Worm (Caenorhabditis elegans) whole organism, young adult: ENCODE results near the gene ZK180.7.

ENCODE experiments used
- ZK185.1 ChIP-seq: sonication (generic microtip); optimal IDR thresholded peaks from 2 replicates; lab custom pipeline; 2016; ENCODE audit warnings: mild to moderate bottlenecking, missing genetic modification characterization, missing compliant biosample characterization; ENCODE audit not compliant: poor library complexity, severe bottlenecking
- ama-1 ChIP-seq, 3 experiments: fragments of 150-350 bp in 1 of 3; sonication (generic microtip) in 2 of 3; optimal IDR thresholded peaks; 2 replicates each; lab custom pipeline; 2014 to 2018; ENCODE audit warnings: missing biosample characterization in 2 of 3, missing genetic modification characterization in 2 of 3, missing genetic modification reagents in 2 of 3
- dpff-1 ChIP-seq: sonication (generic microtip); optimal IDR thresholded peaks from 2 replicates; lab custom pipeline; 2017; ENCODE audit warnings: mild to moderate bottlenecking, missing genetic modification characterization, missing compliant biosample characterization
- fkh-3 ChIP-seq: sonication (generic microtip); optimal IDR thresholded peaks from 2 replicates; lab custom pipeline; 2016; ENCODE audit warnings: mild to moderate bottlenecking, missing genetic modification characterization, missing compliant biosample characterization
- lag-1 ChIP-seq: fragments of 200-800 bp; sonication (Bioruptor generic); IDR thresholded peaks from 2 replicates; pipeline ENCODE4 v1.3.6; 2022; ENCODE audit warnings: missing genetic modification reagents, missing genetic modification characterization, missing compliant biosample characterization
- madf-3 ChIP-seq: fragments of 200-800 bp; sonication (Bioruptor generic); IDR thresholded peaks from 2 replicates; pipeline ENCODE4 v1.3.6; 2022; ENCODE audit warnings: missing genetic modification reagents, missing genetic modification characterization, missing compliant biosample characterization
- mcd-1 ChIP-seq: fragments of 200-800 bp; sonication (Bioruptor generic); IDR thresholded peaks from 2 replicates; pipeline ENCODE4 v1.3.6; 2022; ENCODE audit warnings: missing genetic modification reagents, missing genetic modification characterization, missing compliant biosample characterization
- pha-4 ChIP-seq: fragments of 150-350 bp; sonication (generic microtip); optimal IDR thresholded peaks from 2 replicates; lab custom pipeline; 2014; ENCODE audit warnings: missing biosample characterization, missing genetic modification reagents, missing genetic modification characterization
- rec-8 ChIP-seq, 2 experiments: sonication (generic microtip); optimal IDR thresholded peaks; 2 replicates each; lab custom pipeline; 2016; ENCODE audit warnings: mild to moderate bottlenecking in 2 of 2, missing genetic modification characterization in 2 of 2, missing genetic modification reagents in 2 of 2, missing genotype in 2 of 2, missing biosample characterization in 1 of 2, missing compliant biosample characterization in 1 of 2, moderate library complexity in 1 of 2
- snpc-4 ChIP-seq, 5 experiments: fragments of 150-350 bp in 1 of 5; sonication (generic microtip) in 4 of 5; optimal IDR thresholded peaks; 2 replicates each; lab custom pipeline; 2014 to 2018; ENCODE audit warnings: missing genetic modification characterization in 5 of 5, missing biosample characterization in 3 of 5, antibody characterized with exemption in 2 of 5, mild to moderate bottlenecking in 2 of 5, missing compliant biosample characterization in 2 of 5, missing genotype in 2 of 5, moderate library complexity in 2 of 5, missing genetic modification reagents in 1 of 5
- tbp1 ChIP-seq: fragments of 200-800 bp; sonication (Bioruptor generic); optimal IDR thresholded peaks from 2 replicates; lab custom pipeline; 2018; ENCODE audit warnings: mild to moderate bottlenecking, missing genetic modification characterization, missing compliant biosample characterization
- ztf-3 ChIP-seq: fragments of 200-800 bp; sonication (Bioruptor generic); optimal IDR thresholded peaks from 2 replicates; lab custom pipeline; 2018; ENCODE audit warnings: mild to moderate bottlenecking, missing genetic modification characterization, missing compliant biosample characterization

ce11 chrIV:4533025-4533424, 42.7 kb downstream of the ZK180.7 start, which contains the start of gene ZK185.4:
- no peak for TF ChIP-seq fkh-3 (tag; lab: Kevin White, UChicago)
- TF ChIP-seq snpc-4 (GFP tag; optimal IDR thresholded peaks at IDR 0.05; lab: Kevin White, UChicago) = no peak
- no peak for TF ChIP-seq snpc-4 (tag; optimal IDR thresholded peaks at IDR 0.05; lab: Kevin White, UChicago)
- TF ChIP-seq madf-3 (GFP tag; lab: Robert Waterston, UW) = no peak
- TF ChIP-seq lag-1 (GFP tag; lab: Robert Waterston, UW) = no peak
- TF ChIP-seq dpff-1 (tag; lab: Kevin White, UChicago) = no peak
- TF ChIP-seq ztf-3 = no peak
- TF ChIP-seq ama-1 (optimal IDR thresholded peaks at IDR 0.05; lab: Kevin White, UChicago) = no peak
- no peak for TF ChIP-seq ama-1 (GFP tag; optimal IDR thresholded peaks at IDR 0.05; lab: Kevin White, UChicago)
- no peak for TF ChIP-seq tbp1
- no peak for TF ChIP-seq ZK185.1 (tag; lab: Kevin White, UChicago)
- TF ChIP-seq rec-8 (tag; optimal IDR thresholded peaks at IDR 0.05; lab: Kevin White, UChicago) = no peak
- TF ChIP-seq pha-4 (tag; lab: Kevin White, UChicago) = no peak
- TF ChIP-seq mcd-1 (GFP tag; lab: Robert Waterston, UW) = no peak
